Worm (Caenorhabditis elegans): ENCODE results near the gene dod-24.

Gene dod-24

DNA sequence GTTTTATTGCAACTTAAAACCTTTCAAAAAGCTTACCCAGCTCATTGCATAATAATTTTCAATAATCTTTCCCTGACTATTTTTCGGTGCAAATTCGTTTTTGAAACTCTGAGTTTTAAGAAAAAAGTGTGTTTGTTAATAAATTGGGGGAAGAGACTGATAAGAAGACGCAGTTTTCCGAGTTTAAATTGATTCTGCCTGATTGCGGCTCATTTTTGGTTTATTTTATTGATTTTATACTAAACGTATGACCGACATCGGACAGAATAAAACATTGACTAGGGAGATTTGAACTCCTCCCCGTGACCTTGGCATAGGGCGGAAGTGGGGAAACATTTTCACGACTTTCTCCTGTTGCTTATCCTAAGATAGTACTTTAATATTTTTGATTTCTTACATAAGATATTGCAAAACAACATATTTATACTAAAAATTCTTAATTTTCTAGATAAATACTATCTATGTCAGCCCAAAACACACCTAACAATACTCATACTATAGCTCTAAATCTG, 44.7 kb downstream of the dod-24 start, which contains the start of gene K08D8.7:
Gene K08D8.7 (plus strand): TSS at position 462 of the 512 bp plus-strand sequence.
- TF ChIP-seq pha-4 (tag; optimal IDR thresholded peaks at IDR 0.05) (peak; percentile 28), elt-2 (tag; optimal IDR thresholded peaks at IDR 0.05) (peak; percentile 71), pqm-1 (tag; optimal IDR thresholded peaks at IDR 0.05) (peak; percentile 3), skn-1 (tag; optimal IDR thresholded peaks at IDR 0.05) (no peak), jun-1 (tag; optimal IDR thresholded peaks at IDR 0.05) (no peak)

- no peak for TF ChIP-seq ztf-4 (tag; optimal IDR thresholded peaks at IDR 0.05)
- no peak for TF ChIP-seq sea-2 (GFP tag; optimal IDR thresholded peaks at IDR 0.05)
- no peak for TF ChIP-seq nfya-1 (tag; optimal IDR thresholded peaks at IDR 0.05; ENCODE audit: insufficient read depth)
- TF ChIP-seq ceh-9 (tag; optimal IDR thresholded peaks at IDR 0.05): no peak
- TF ChIP-seq nhr-25 (tag; optimal IDR thresholded peaks at IDR 0.05): no peak
- no peak for TF ChIP-seq elt-1 (tag; optimal IDR thresholded peaks at IDR 0.05)
- no peak for TF ChIP-seq elt-3 (tag; optimal IDR thresholded peaks at IDR 0.05)
- no peak for TF ChIP-seq ceh-28 (tag; optimal IDR thresholded peaks at IDR 0.05)
- no peak for TF ChIP-seq egl-5 (tag; optimal IDR thresholded peaks at IDR 0.05)
- no peak for TF ChIP-seq nhr-11 (tag; optimal IDR thresholded peaks at IDR 0.05)
- no peak for TF ChIP-seq zag-1 (tag; optimal IDR thresholded peaks at IDR 0.05)
- TF ChIP-seq nhr-76 (tag; optimal IDR thresholded peaks at IDR 0.05): no peak
- no peak for TF ChIP-seq fkh-10 (GFP tag; optimal IDR thresholded peaks at IDR 0.05)
- TF ChIP-seq nhr-23 (tag; optimal IDR thresholded peaks at IDR 0.05): no peak
- no peak for TF ChIP-seq lin-39 (tag; optimal IDR thresholded peaks at IDR 0.05)
- no peak for TF ChIP-seq pha-4 (tag; optimal IDR thresholded peaks at IDR 0.05)
- TF ChIP-seq unc-39 (tag; optimal IDR thresholded peaks at IDR 0.05): no peak
- TF ChIP-seq lin-15B (tag; optimal IDR thresholded peaks at IDR 0.05): no peak
Observed at ce11 chrIV:12894996-12895395, 46.2 kb downstream of the dod-24 start, which contains the start of gene K08D8.11. K08D8.11 (plus strand) TSS chrIV:12895296.

DNA sequence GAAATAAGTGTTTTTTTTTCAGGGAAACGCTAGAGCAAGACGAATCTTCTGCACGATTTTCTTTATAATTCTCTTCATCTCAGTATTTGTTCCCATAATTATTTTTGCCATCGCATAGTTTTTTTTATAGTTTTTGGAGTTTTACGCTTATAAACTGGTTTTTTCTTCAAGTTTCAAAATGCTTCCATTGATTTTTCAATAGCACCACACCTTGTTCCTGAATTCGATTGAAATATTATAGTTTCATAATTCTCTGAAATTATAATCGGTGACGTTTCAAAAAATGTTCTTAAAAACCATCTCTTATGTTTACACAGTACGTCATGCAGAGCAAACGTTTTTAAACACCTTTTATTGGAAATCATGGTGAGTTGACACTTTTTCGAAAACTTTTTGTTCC, 48.0 kb downstream of the dod-24 start, which contains the start of gene K08D8.12:
Gene K08D8.12 (plus strand): TSS at position 301 of the 400 bp plus-strand sequence.
- no peak for TF ChIP-seq nhr-12 (tag; optimal IDR thresholded peaks at IDR 0.05)

DNA sequence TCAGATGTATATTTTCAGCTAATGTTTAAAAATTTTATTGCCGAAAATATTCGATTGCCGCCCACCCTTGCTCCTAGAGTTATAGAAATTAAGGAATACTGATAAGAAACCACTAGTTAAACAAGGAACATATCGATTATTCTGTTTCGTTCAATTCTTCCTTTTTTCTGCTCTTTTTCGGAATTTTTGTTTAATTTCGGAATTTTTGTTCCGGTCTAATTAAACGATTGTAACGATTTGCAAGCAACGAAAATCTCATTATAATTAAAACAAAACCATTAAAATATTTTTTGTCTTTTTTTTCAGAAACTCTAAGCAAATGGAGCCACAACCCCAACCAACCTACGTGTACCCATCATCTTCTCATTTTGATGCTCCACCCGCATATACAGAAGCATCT, 49.0 kb downstream of the dod-24 start, which contains the start of gene K08D8.1:
Gene K08D8.1 (plus strand): TSS at position 301 of the 400 bp plus-strand sequence.
- TF ChIP-seq zag-1 (tag; optimal IDR thresholded peaks at IDR 0.05) (no peak), fkh-2 (tag; optimal IDR thresholded peaks at IDR 0.05) (no peak), mdl-1 (tag; optimal IDR thresholded peaks at IDR 0.05) (no peak), elt-2 (tag; optimal IDR thresholded peaks at IDR 0.05) (peak; percentile 30), elt-3 (tag; optimal IDR thresholded peaks at IDR 0.05) (no peak)

DNA sequence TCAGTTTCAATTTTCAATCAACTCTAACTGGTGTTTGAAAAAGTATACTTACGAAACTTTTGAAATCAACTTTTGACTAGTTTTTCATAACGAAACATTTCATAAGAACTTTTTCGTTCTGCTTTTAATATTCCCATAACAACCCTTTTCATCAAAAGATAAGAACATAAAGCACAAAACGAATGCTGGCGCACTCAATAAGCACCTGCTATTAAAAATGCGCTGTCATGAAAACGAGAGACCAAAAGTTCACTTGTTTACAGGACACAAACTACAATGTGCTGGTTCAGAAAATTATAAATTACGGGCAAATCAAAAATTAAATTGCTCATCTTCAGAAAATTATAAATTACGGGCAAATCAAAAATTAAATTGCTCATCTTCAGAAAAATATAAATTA, 50.1 kb downstream of the dod-24 start:
- TF ChIP-seq zag-1 (tag; optimal IDR thresholded peaks at IDR 0.05) (no peak), elt-2 (tag; optimal IDR thresholded peaks at IDR 0.05) (peak; percentile 65), pqm-1 (tag; optimal IDR thresholded peaks at IDR 0.05) (peak; percentile 14), unc-62 (GFP tag; optimal IDR thresholded peaks at IDR 0.05) (no peak)

DNA sequence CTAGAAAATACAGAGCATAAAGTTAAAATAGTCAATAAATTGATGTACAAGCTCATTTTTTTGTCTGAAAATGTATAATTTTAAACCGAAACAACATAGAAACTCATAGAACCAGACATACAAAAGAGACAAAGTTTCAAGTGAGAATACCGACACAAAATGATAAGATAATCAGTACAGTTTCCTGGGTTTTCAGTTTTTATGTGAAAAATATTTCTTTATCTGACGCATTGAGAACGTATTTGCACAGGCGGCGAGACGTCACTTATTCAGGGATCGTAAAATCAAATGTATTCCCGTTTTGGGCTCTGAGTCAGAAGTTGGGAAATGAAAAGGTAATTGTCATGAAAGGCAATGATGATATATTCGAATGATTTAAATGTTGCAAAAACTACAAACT, 50.7 kb downstream of the dod-24 start, which contains the start of gene K08D8.6:
Gene K08D8.6 (minus strand): TSS at position 64 of the 400 bp plus-strand sequence.
- TF ChIP-seq pqm-1 (tag; optimal IDR thresholded peaks at IDR 0.05) (peak; percentile 93), elt-2 (tag; optimal IDR thresholded peaks at IDR 0.05) (peak; percentile 94), nhr-12 (tag; optimal IDR thresholded peaks at IDR 0.05) (no peak), fos-1 (tag; optimal IDR thresholded peaks at IDR 0.05) (no peak)
